Worm (Caenorhabditis elegans): ENCODE data around the gene clec-7.

ce11 chrV:7321915-7322314 lies 6.3 kb upstream of the clec-7 start, which contains the start of gene F10G2.10:
- TF ChIP-seq pqm-1 (tag; optimal IDR thresholded peaks at IDR 0.05): no peak
- TF ChIP-seq tbx-2 (tag; optimal IDR thresholded peaks at IDR 0.05): no peak
- no peak for TF ChIP-seq elt-3 (tag; optimal IDR thresholded peaks at IDR 0.05)
